Fruit fly (Drosophila melanogaster): ENCODE data around the gene wnd.

The wnd gene

DNA sequence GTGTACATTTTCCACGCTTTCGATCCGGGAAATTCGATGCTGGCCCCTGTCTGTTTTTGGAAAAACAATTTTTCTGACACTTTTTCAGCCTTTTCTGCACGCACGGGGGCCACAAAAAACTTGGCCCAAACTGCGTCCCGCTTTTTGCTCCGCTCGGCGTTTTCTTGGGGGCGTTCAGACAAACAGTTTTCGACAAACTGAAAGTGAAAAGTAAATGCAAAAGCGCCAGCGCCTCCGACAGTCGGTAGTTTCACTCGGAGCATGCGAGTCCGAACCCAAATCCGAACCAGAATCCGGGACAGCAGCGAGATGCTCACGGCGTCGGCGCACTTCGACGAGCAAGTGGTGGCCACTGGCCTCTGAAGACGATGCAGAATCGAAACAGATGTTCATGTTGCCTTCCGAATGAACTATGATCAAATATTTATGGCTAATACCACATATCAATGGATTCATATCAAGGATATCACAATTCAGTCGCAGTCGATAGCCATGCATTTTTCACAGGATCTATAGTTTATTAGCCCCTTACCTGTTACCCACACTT is 51.1 kb downstream of the wnd start, which contains the start of gene Shal:
Gene Shal (minus strand): TSS at position 200 of the 547 bp plus-strand sequence.
- TF ChIP-seq CG9705 (GFP tag; optimal IDR thresholded peaks at IDR 0.05) (no peak), jim (GFP tag; optimal IDR thresholded peaks at IDR 0.05) (no peak), Mio (GFP tag; optimal IDR thresholded peaks at IDR 0.05) (no peak), HLH106 (tag; optimal IDR thresholded peaks at IDR 0.05) (no peak), Rel (GFP tag; optimal IDR thresholded peaks at IDR 0.05) (no peak), Rel (tag; optimal IDR thresholded peaks at IDR 0.05) (no peak), tai (GFP tag; optimal IDR thresholded peaks at IDR 0.05) (no peak), OdsH (GFP tag; optimal IDR thresholded peaks at IDR 0.05) (no peak), psq (GFP tag; optimal IDR thresholded peaks at IDR 0.05) (no peak), lola (GFP tag; optimal IDR thresholded peaks at IDR 0.05) (no peak), dl (GFP tag; optimal IDR thresholded peaks at IDR 0.05; ENCODE audit: insufficient read depth in 1 of 2, partially characterized antibody in 2 of 2) (no peak), sage (GFP tag; optimal IDR thresholded peaks at IDR 0.05) (no peak), CG32264 (GFP tag; optimal IDR thresholded peaks at IDR 0.05) (no peak), usp (GFP tag; optimal IDR thresholded peaks at IDR 0.05) (no peak)

DNA sequence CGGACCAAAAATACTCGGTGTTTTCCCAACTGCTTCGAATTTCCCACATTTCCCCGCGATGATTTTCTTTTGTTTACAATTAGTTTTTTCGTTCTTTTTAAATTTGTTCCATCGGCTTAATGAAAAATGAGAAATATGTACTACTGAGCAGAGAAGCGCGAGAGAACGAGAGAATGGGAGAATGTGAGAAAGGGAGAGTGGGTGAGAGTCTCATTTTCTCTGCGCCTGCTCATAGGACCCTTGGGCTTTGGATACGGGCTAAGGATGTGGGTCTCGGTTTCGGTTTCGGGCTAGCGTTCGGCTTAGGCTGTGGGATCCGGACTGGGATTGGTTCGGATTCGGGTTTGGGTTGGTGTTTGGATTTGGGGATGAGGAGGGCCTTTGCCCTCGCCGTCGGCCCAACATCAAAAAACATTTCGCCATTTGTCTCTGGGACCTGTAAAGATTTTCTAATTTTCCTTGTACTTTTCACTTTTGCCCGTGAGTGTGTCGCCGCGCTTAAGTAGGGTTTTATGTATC is 54.8 kb downstream of the wnd start:
- no peak for TF ChIP-seq OdsH (GFP tag; optimal IDR thresholded peaks at IDR 0.05)
- no peak for TF ChIP-seq Myc (optimal IDR thresholded peaks at IDR 0.05)
- TF ChIP-seq Hnf4 (GFP tag; optimal IDR thresholded peaks at IDR 0.05): no peak
- no peak for TF ChIP-seq Abd-B (GFP tag; optimal IDR thresholded peaks at IDR 0.05)
- TF ChIP-seq Rel (GFP tag; optimal IDR thresholded peaks at IDR 0.05): no peak
- TF ChIP-seq Rel (tag; optimal IDR thresholded peaks at IDR 0.05): no peak
- TF ChIP-seq tai (GFP tag; optimal IDR thresholded peaks at IDR 0.05): no peak
- TF ChIP-seq Dfd (GFP tag; optimal IDR thresholded peaks at IDR 0.05): no peak
- no peak for TF ChIP-seq usp (GFP tag; optimal IDR thresholded peaks at IDR 0.05)
- no peak for TF ChIP-seq CrebA (GFP tag; optimal IDR thresholded peaks at IDR 0.05; ENCODE audit: borderline replicate concordance)
- no peak for TF ChIP-seq ey (GFP tag; optimal IDR thresholded peaks at IDR 0.05)
- no peak for TF ChIP-seq CG9705 (GFP tag; optimal IDR thresholded peaks at IDR 0.05)
- no peak for TF ChIP-seq fru (GFP tag; optimal IDR thresholded peaks at IDR 0.05)
- no peak for TF ChIP-seq Hr83 (GFP tag; optimal IDR thresholded peaks at IDR 0.05; ENCODE audit: poor library complexity, severe bottlenecking)
- TF ChIP-seq h (GFP tag; optimal IDR thresholded peaks at IDR 0.05): no peak
- no peak for TF ChIP-seq dmrt93B (GFP tag; optimal IDR thresholded peaks at IDR 0.05)
- TF ChIP-seq dsf (GFP tag; optimal IDR thresholded peaks at IDR 0.05; ENCODE audit: borderline replicate concordance): no peak
- TF ChIP-seq psq (GFP tag; optimal IDR thresholded peaks at IDR 0.05): no peak

DNA sequence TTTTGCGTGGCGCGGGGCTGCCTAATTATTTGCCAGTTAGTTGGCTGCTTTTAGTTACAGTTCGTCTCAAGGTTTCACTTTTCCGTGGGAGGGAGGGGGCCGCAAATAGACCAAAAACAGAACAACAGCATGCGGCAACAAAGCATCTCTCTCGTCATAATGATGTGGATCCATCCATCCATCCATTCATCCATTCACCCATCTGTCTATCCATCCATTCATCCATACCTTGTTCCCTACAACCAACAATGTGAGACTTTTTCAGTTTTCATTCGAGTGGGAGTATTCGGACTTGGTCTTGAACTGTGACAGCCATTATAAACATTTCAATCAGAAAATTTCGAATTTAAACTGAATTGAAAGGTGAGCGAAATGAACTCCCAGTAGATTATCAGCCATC is 56.2 kb downstream of the wnd start:
- TF ChIP-seq pan (optimal IDR thresholded peaks at IDR 0.05): no peak
- no peak for TF ChIP-seq Hnf4 (GFP tag; optimal IDR thresholded peaks at IDR 0.05)
- TF ChIP-seq jim (GFP tag; optimal IDR thresholded peaks at IDR 0.05): no peak
- TF ChIP-seq Dif (GFP tag; optimal IDR thresholded peaks at IDR 0.05; ENCODE audit: partially characterized antibody): no peak
- TF ChIP-seq Hr78 (GFP tag; optimal IDR thresholded peaks at IDR 0.05): no peak
- TF ChIP-seq sv (GFP tag; optimal IDR thresholded peaks at IDR 0.05): no peak
- no peak for TF ChIP-seq Rel (GFP tag; optimal IDR thresholded peaks at IDR 0.05)
- TF ChIP-seq Rel (tag; optimal IDR thresholded peaks at IDR 0.05): no peak
- TF ChIP-seq sage (GFP tag; optimal IDR thresholded peaks at IDR 0.05): no peak
- no peak for TF ChIP-seq Dfd (GFP tag; optimal IDR thresholded peaks at IDR 0.05)
- no peak for TF ChIP-seq rgr (GFP tag; optimal IDR thresholded peaks at IDR 0.05)
- TF ChIP-seq h (GFP tag; optimal IDR thresholded peaks at IDR 0.05): no peak

DNA sequence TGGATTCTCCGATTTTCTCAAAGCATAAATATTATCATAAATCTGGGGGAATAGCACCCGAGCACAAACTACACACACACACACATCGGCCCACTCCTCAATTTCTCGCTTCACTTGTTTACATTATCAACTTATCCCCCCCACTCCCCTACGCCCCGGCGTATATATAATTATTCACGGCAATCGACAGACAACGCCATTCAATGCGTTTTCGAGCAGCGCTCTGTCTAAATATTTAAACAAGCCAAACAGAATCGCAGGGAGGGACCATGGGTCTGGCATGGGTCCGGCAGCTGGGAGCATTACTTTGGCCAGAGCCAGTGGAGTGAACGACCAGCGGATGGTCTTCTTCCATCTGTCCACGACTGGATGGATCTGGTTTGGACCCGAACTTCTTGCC is 59.9 kb downstream of the wnd start:
- TF ChIP-seq Vsx2 (GFP tag; optimal IDR thresholded peaks at IDR 0.05; ENCODE audit: partially characterized antibody) (no peak), Myc (optimal IDR thresholded peaks at IDR 0.05) (no peak), jim (GFP tag; optimal IDR thresholded peaks at IDR 0.05) (no peak), lola (GFP tag; optimal IDR thresholded peaks at IDR 0.05) (no peak), dl (GFP tag; optimal IDR thresholded peaks at IDR 0.05; ENCODE audit: insufficient read depth in 1 of 2, partially characterized antibody in 2 of 2) (no peak), CrebA (GFP tag; optimal IDR thresholded peaks at IDR 0.05; ENCODE audit: borderline replicate concordance) (no peak), CG9705 (GFP tag; optimal IDR thresholded peaks at IDR 0.05) (no peak), Sp1 (GFP tag; optimal IDR thresholded peaks at IDR 0.05) (no peak), dsf (GFP tag; optimal IDR thresholded peaks at IDR 0.05; ENCODE audit: borderline replicate concordance) (no peak), dmrt93B (GFP tag; optimal IDR thresholded peaks at IDR 0.05) (peak; percentile 36), fru (GFP tag; optimal IDR thresholded peaks at IDR 0.05) (peak; percentile 59), tai (GFP tag; optimal IDR thresholded peaks at IDR 0.05) (peak; percentile 62), Hr83 (GFP tag; optimal IDR thresholded peaks at IDR 0.05; ENCODE audit: poor library complexity, severe bottlenecking) (peak; percentile 95), foxo (GFP tag; optimal IDR thresholded peaks at IDR 0.05) (peak in 1 of 2 experiments; percentile 55), sv (GFP tag; optimal IDR thresholded peaks at IDR 0.05) (no peak), GATAd (GFP tag; optimal IDR thresholded peaks at IDR 0.05) (peak; percentile 36), woc (GFP tag; optimal IDR thresholded peaks at IDR 0.05) (no peak), CG32264 (GFP tag; optimal IDR thresholded peaks at IDR 0.05) (no peak), Dfd (GFP tag; optimal IDR thresholded peaks at IDR 0.05) (no peak), Abd-B (GFP tag; optimal IDR thresholded peaks at IDR 0.05) (no peak), OdsH (GFP tag; optimal IDR thresholded peaks at IDR 0.05) (peak; percentile 80), brk (GFP tag; optimal IDR thresholded peaks at IDR 0.05) (peak; percentile 61), Mio (GFP tag; optimal IDR thresholded peaks at IDR 0.05) (peak; percentile 14), psq (GFP tag; optimal IDR thresholded peaks at IDR 0.05) (peak; percentile 52), Rel (GFP tag; optimal IDR thresholded peaks at IDR 0.05) (no peak), Rel (tag; optimal IDR thresholded peaks at IDR 0.05) (peak; percentile 59), h (GFP tag; optimal IDR thresholded peaks at IDR 0.05) (peak; percentile 69), usp (GFP tag; optimal IDR thresholded peaks at IDR 0.05) (no peak), sage (GFP tag; optimal IDR thresholded peaks at IDR 0.05) (no peak), rgr (GFP tag; optimal IDR thresholded peaks at IDR 0.05) (peak; percentile 85), Dif (GFP tag; optimal IDR thresholded peaks at IDR 0.05; ENCODE audit: partially characterized antibody) (no peak), HLH106 (tag; optimal IDR thresholded peaks at IDR 0.05) (peak; percentile 30), Hr78 (GFP tag; optimal IDR thresholded peaks at IDR 0.05) (no peak), br (GFP tag; optimal IDR thresholded peaks at IDR 0.05) (peak; percentile 78), Hnf4 (GFP tag; optimal IDR thresholded peaks at IDR 0.05) (peak; percentile 82)

Data from whole organism, wandering third instar larva.